Worm (Caenorhabditis elegans): ENCODE data around the gene C23H3.5.

DNA sequence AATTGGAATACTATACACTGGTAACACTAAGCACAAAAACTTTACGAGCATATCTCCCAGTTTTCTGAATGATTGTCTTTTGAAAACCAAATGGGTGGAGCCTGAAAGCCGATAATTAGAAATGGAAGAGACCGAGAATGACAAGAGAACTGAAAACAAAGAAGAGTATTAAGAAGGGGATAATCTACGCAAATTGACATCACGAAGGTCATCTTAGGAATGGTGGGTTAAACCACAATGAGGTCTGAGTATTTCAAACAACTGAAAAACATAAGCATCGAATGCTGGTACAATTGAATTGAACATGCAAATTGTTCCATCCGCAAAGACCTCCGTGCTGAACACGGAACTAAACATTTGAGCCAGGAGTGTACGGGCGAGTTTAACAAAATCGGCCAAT is 7.9 kb upstream of the C23H3.5 start, which contains the start of gene spp-24:
- TF ChIP-seq ceh-39 (tag; optimal IDR thresholded peaks at IDR 0.05) (no peak), nhr-28 (tag; optimal IDR thresholded peaks at IDR 0.05) (no peak), nhr-12 (tag; optimal IDR thresholded peaks at IDR 0.05) (no peak)

Measured in whole organism, mixed stage, embryonic.